Fruit fly (Drosophila melanogaster) whole organism, larva: ENCODE results near the gene CG15695.

ENCODE experiments used
- noc ChIP-seq: fragments of 200-800 bp; sonication (Bioruptor generic); optimal IDR thresholded peaks from 3 replicates; lab custom pipeline; 2019; ENCODE audit warnings: missing biosample characterization, mild to moderate bottlenecking, missing genetic modification characterization, moderate library complexity

Gene CG15695

DNA sequence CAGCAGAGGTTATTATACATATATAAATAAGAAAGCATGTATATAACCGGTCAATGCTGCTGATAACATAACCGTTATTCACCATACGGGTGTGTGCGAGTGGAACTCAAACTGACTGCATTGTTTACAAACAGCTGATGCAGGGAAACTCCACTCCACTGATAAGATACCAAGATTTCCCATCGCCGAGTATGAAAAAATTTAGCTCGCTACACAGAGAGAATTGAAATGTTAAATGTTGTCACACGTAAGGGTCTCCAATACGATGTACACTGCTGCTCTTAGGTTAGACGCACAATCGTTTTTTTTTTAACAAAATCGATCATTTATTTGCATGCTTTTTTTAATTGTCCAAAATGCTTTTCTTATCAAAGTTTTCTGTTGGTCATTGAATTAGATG is 8.3 kb upstream of the CG15695 start:
- no peak for TF ChIP-seq noc (tag; lab: Kevin White, UChicago)

DNA sequence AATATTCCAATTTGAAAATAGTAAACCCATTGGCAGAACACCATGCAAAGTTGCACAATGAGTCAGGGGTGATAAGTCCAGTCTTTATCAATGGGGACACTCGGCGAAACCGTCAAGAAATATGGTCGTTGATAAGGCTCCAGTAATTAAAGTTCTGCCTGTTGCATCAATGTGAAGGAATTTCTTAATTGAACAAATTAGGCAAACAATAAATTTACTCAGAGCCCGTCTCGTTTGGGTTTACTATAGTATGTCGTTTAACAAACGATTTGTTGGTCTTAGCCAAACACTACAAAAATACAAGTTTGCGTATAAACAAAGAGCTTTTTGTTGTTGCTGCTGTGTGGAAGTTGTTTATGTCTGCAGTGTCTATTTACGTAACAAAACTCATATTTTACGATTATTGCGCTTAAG is 7.2 kb upstream of the CG15695 start:
- TF ChIP-seq noc (tag; lab: Kevin White, UChicago), result peak; percentile 16

- TF ChIP-seq noc (tag; lab: Kevin White, UChicago), result no peak
These were observed 6.4 kb upstream of the CG15695 start for dm6 chr3R:20835531-20835930.

- no peak for TF ChIP-seq noc (tag; lab: Kevin White, UChicago)
These were observed 5.6 kb upstream of the CG15695 start for dm6 chr3R:20836257-20836856.

DNA sequence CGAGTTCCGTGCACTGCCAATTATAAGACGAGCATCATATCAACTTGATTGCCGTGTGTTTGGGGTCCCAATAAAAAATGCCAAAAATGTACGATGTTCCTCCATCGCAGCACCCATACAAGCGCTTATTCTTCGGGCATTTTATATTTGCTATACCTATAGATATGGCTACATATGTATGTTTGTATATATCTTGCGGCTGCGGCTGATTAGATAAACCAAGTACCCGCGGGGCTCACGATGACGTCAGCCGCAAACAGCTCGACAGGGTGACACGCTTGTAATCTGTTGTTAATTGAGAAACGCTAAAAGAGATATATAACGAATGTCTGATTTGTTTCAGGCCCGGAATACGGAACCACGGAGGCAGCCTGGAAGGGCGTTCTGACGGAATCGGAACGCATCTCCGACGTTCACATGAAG is 4.7 kb upstream of the CG15695 start:
- peak; percentile 32 for TF ChIP-seq noc (tag; lab: Kevin White, UChicago)

dm6 chr3R:20838787-20839186 is 3.2 kb upstream of the CG15695 start:
- no peak for TF ChIP-seq noc (tag; lab: Kevin White, UChicago)

dm6 chr3R:20845493-20845892 is 3.6 kb downstream of the CG15695 start:
- TF ChIP-seq noc (tag; lab: Kevin White, UChicago), result no peak

dm6 chr3R:20846316-20846715 is 4.4 kb downstream of the CG15695 start:
- TF ChIP-seq noc (tag; lab: Kevin White, UChicago), result no peak

- no peak for TF ChIP-seq noc (tag; lab: Kevin White, UChicago)
These were observed 4.8 kb downstream of the CG15695 start, which contains the start of gene CG15696 for dm6 chr3R:20846768-20847167. Gene CG15696 (plus strand): TSS chr3R:20847068.

DNA sequence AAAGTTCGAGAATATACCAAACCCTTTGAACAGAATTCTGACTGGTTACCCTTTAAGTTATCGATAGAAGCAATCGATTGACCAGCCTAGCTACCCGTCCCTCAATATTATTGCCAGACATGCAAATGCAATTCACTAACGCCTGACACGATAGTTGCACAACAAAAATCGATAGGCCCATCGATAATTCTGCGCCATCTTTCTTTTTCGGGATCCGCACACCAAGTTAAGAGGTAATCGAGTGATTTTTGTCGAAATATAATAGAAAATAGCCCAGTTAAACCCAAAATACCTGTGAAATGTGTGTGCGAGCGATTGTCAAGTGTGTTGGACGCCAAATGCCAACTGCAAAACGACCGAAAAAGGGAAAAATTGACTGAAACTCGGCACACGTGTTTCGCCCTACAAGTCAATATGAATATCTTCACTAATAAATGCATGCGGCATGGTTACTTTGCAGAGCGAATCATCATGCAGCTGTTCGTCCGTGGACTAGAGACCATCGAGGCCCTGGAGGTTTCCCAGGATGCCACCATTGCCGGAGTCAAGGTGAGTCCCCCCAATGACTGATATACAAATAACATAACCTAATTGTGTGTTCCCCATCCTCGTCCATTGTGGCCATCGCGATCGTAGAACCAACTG is 8.6 kb downstream of the CG15695 start, which contains the start of gene RpS30:
RpS30 (plus strand) TSS at position 122 of the 645 bp plus-strand sequence.
- TF ChIP-seq noc (tag; lab: Kevin White, UChicago), result peak; percentile 18

- TF ChIP-seq noc (tag; lab: Kevin White, UChicago), result no peak
These were observed 17.9 kb downstream of the CG15695 start, which contains the start of gene Ir93a for dm6 chr3R:20859845-20860244. Gene Ir93a (minus strand): TSS chr3R:20859945.

DNA sequence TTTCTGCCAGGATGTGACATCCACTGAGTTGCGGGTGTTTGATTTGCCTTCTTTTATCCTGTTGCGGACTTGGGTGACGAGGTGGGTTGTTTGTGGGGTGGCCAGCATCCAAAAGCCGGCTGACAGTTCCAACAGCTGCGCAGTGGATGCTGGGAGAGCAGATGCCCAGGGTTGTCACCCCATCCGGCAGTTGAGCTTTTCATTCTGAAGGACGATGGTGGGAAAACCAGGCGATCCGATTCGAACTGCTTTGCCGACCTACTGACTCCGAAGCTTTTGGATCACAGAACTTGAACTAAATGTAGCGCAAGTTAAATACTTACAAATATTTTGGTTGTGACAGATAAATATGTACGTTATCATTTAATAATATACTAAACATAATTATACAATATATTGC is 24.3 kb downstream of the CG15695 start, which contains the start of gene KaiR1D:
KaiR1D (minus strand) TSS at position 28 of the 400 bp plus-strand sequence.
- no peak for TF ChIP-seq noc (tag; lab: Kevin White, UChicago)

DNA sequence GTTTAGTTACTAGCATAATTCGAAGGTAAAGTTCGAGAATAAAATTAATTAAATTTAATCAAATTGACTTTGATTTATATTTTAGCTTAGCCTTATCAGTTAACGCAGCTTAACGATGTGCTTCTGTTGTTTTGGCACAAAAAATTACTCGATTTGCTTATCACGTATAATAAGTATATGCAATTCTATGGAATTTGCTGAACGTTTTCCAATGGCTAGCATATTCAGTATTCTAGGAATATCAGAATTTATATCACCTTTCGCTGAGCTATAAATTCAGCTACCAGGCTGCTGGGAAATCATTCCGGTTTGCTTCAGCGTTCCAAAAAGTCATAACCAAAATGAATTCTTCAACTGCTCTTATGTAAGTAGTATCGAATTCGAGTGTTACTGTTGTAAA is 28.8 kb downstream of the CG15695 start, which contains the start of gene TotA:
TotA (plus strand) TSS at position 301 of the 400 bp plus-strand sequence.
- TF ChIP-seq noc (tag; lab: Kevin White, UChicago), result no peak

dm6 chr3R:20872688-20873087 is 30.7 kb downstream of the CG15695 start, which contains the start of gene TotC:
Gene TotC (plus strand): TSS chr3R:20872988.
- TF ChIP-seq noc (tag; lab: Kevin White, UChicago), result no peak

dm6 chr3R:20873638-20874037 is 31.7 kb downstream of the CG15695 start, which contains the start of gene TotB:
Gene TotB (plus strand): TSS chr3R:20873938.
- TF ChIP-seq noc (tag; lab: Kevin White, UChicago), result no peak

- TF ChIP-seq noc (tag; lab: Kevin White, UChicago), result no peak
These were observed 34.7 kb downstream of the CG15695 start for dm6 chr3R:20876680-20877079.

dm6 chr3R:20877436-20877835 is 35.5 kb downstream of the CG15695 start, which contains the start of gene TotZ:
Gene TotZ (plus strand): TSS chr3R:20877736.
- TF ChIP-seq noc (tag; lab: Kevin White, UChicago), result no peak
